Worm (Caenorhabditis elegans) whole organism, young adult: Measurements from ENCODE around the gene msp-33.

Experiments used
- B0261.1 ChIP-seq: sonication (generic microtip); optimal IDR thresholded peaks from 2 replicates; lab custom pipeline; 2016; ENCODE audit warnings: mild to moderate bottlenecking, missing genetic modification characterization, moderate library complexity, missing compliant biosample characterization
- C06A6.2 ChIP-seq: fragments of 200-800 bp; sonication (Bioruptor generic); conservative IDR thresholded peaks from 2 replicates; pipeline ENCODE4 v1.3.6; 2022; ENCODE audit warnings: missing genetic modification characterization, missing compliant biosample characterization
- F10E7.11 ChIP-seq: sonication (generic microtip); optimal IDR thresholded peaks from 2 replicates; lab custom pipeline; 2017; ENCODE audit warnings: mild to moderate bottlenecking, missing genetic modification characterization, moderate library complexity, missing compliant biosample characterization
- F57C9.4 ChIP-seq: sonication (generic microtip); optimal IDR thresholded peaks from 2 replicates; lab custom pipeline; 2017; ENCODE audit warnings: mild to moderate bottlenecking, missing genetic modification characterization, missing compliant biosample characterization
- Y53F4B.3 ChIP-seq: fragments of 200-800 bp; sonication (Bioruptor generic); IDR thresholded peaks from 2 replicates; pipeline ENCODE4 v1.3.6; 2022; ENCODE audit warnings: missing genetic modification reagents, missing genetic modification characterization, missing compliant biosample characterization
- Y95B8A.8 ChIP-seq: fragments of 200-800 bp; sonication (Bioruptor generic); IDR thresholded peaks from 2 replicates; pipeline ENCODE4 v1.3.6; 2022; ENCODE audit warnings: missing genetic modification reagents, missing genetic modification characterization, missing compliant biosample characterization
- attf-5 ChIP-seq: fragments of 200-800 bp; sonication (Bioruptor generic); optimal IDR thresholded peaks from 2 replicates; lab custom pipeline; 2018; ENCODE audit warnings: mild to moderate bottlenecking, missing genetic modification characterization, missing compliant biosample characterization
- ceh-100 ChIP-seq: fragments of 200-800 bp; sonication (Bioruptor generic); IDR thresholded peaks from 2 replicates; pipeline ENCODE4 v1.3.6; 2022; ENCODE audit warnings: missing genetic modification reagents, missing genetic modification characterization, missing compliant biosample characterization
- ceh-79 ChIP-seq: sonication (generic microtip); optimal IDR thresholded peaks from 2 replicates; lab custom pipeline; 2017; ENCODE audit warnings: mild to moderate bottlenecking, missing genetic modification characterization, missing compliant biosample characterization
- chd-7 ChIP-seq: sonication (generic microtip); optimal IDR thresholded peaks from 2 replicates; lab custom pipeline; 2016; ENCODE audit warnings: mild to moderate bottlenecking, missing genetic modification characterization, moderate library complexity, missing compliant biosample characterization
- efl-1 ChIP-seq: fragments of 150-350 bp; optimal IDR thresholded peaks from 2 replicates; lab custom pipeline; 2014; ENCODE audit warnings: missing biosample characterization, missing genetic modification reagents, missing genetic modification characterization
- hlh-12 ChIP-seq: sonication (generic microtip); optimal IDR thresholded peaks from 2 replicates; lab custom pipeline; 2016; ENCODE audit warnings: missing genetic modification characterization, missing compliant biosample characterization
- hmg-20 ChIP-seq: fragments of 200-800 bp; sonication (Bioruptor generic); IDR thresholded peaks from 2 replicates; pipeline ENCODE4 v1.3.6; 2022; ENCODE audit warnings: missing genetic modification reagents, missing genetic modification characterization, missing compliant biosample characterization
- lir-1 ChIP-seq: fragments of 200-800 bp; sonication (Bioruptor generic); conservative IDR thresholded peaks from 2 replicates; pipeline ENCODE4 v1.3.6; 2022; ENCODE audit warnings: missing genetic modification reagents, missing genetic modification characterization, missing compliant biosample characterization
- madf-10 ChIP-seq: sonication (generic microtip); optimal IDR thresholded peaks from 2 replicates; lab custom pipeline; 2016; ENCODE audit warnings: mild to moderate bottlenecking, missing genetic modification characterization, missing compliant biosample characterization
- madf-3 ChIP-seq: fragments of 200-800 bp; sonication (Bioruptor generic); IDR thresholded peaks from 2 replicates; pipeline ENCODE4 v1.3.6; 2022; ENCODE audit warnings: missing genetic modification reagents, missing genetic modification characterization, missing compliant biosample characterization
- nhr-179 ChIP-seq: sonication (generic microtip); optimal IDR thresholded peaks from 2 replicates; lab custom pipeline; 2016; ENCODE audit warnings: mild to moderate bottlenecking, missing genetic modification characterization, missing compliant biosample characterization
- nhr-27 ChIP-seq: fragments of 200-800 bp; sonication (Bioruptor generic); optimal IDR thresholded peaks from 2 replicates; lab custom pipeline; 2018; ENCODE audit warnings: mild to moderate bottlenecking, missing genetic modification characterization, moderate library complexity, missing compliant biosample characterization
- tbp1 ChIP-seq: fragments of 200-800 bp; sonication (Bioruptor generic); optimal IDR thresholded peaks from 2 replicates; lab custom pipeline; 2018; ENCODE audit warnings: mild to moderate bottlenecking, missing genetic modification characterization, missing compliant biosample characterization
- xnd-1 ChIP-seq: sonication (generic microtip); optimal IDR thresholded peaks from 2 replicates; lab custom pipeline; 2016; ENCODE audit warnings: missing genotype, missing genetic modification reagents, missing genetic modification characterization, missing compliant biosample characterization
- zfh-2 ChIP-seq: fragments of 200-800 bp; sonication (Bioruptor generic); conservative IDR thresholded peaks from 2 replicates; pipeline ENCODE4 v1.3.6; 2022; ENCODE audit warnings: missing genetic modification reagents, missing genetic modification characterization, missing compliant biosample characterization
- ztf-18 ChIP-seq: sonication (generic microtip); optimal IDR thresholded peaks from 2 replicates; lab custom pipeline; 2016; ENCODE audit warnings: missing genotype, mild to moderate bottlenecking, missing genetic modification characterization, missing compliant biosample characterization

Gene msp-33

ce11 chrII:4851594-4852106 is 40.8 kb downstream of the msp-33 start, which contains the start of gene dnj-9 (continued):
- TF ChIP-seq Y95B8A.8 (GFP tag; lab: Robert Waterston, UW), result peak; percentile 77; the same call in 1 of the 2 replicates
- TF ChIP-seq F10E7.11, result no peak
- peak; percentile 95 for TF ChIP-seq attf-5 (GFP tag; lab: Kevin White, UChicago)
- peak; percentile 85 for TF ChIP-seq hmg-20 (GFP tag; lab: Robert Waterston, UW)
- peak; percentile 15 for TF ChIP-seq B0261.1 (tag; lab: Kevin White, UChicago)
- TF ChIP-seq hlh-12 (tag; lab: Kevin White, UChicago), result no peak
- no peak for TF ChIP-seq nhr-179 (tag; lab: Kevin White, UChicago)
- peak; percentile 91 for TF ChIP-seq efl-1 (GFP tag; lab: Kevin White, UChicago)
- TF ChIP-seq madf-10 (tag; lab: Kevin White, UChicago), result peak; percentile 71
- peak; percentile 99 for TF ChIP-seq ztf-18 (tag; lab: Kevin White, UChicago)
- TF ChIP-seq C06A6.2 (GFP tag; lab: Robert Waterston, UW), result peak; percentile 91
- TF ChIP-seq xnd-1 (tag; lab: Kevin White, UChicago), result peak; percentile 83
- peak; percentile 75 for TF ChIP-seq tbp1
- TF ChIP-seq F57C9.4 (tag; lab: Kevin White, UChicago), result no peak
- TF ChIP-seq Y53F4B.3 (GFP tag; lab: Robert Waterston, UW), result no peak

- no peak for TF ChIP-seq ceh-79 (tag; lab: Kevin White, UChicago)
- TF ChIP-seq lir-1 (GFP tag; lab: Robert Waterston, UW), result no peak
- no peak for TF ChIP-seq nhr-27 (tag; lab: Kevin White, UChicago)
- no peak for TF ChIP-seq madf-3 (GFP tag; lab: Robert Waterston, UW)
- no peak for TF ChIP-seq chd-7 (tag; lab: Kevin White, UChicago)
- no peak for TF ChIP-seq ceh-100 (GFP tag; lab: Robert Waterston, UW)
- TF ChIP-seq zfh-2, result no peak
Measured at ce11 chrII:4849885-4850284, 42.6 kb downstream of the msp-33 start, which contains the start of gene T23B7.3. Gene T23B7.3 (plus strand): TSS chrII:4850185.
